Worm (Caenorhabditis elegans): ENCODE results near the gene nep-25.

ce11 chrII:5833136-5833535 lies 8.9 kb upstream of the nep-25 start, which contains the start of gene gtap-1:
- no peak for TF ChIP-seq unc-130 (tag; optimal IDR thresholded peaks at IDR 0.05)
- no peak for TF ChIP-seq fkh-8 (tag; optimal IDR thresholded peaks at IDR 0.05)
- TF ChIP-seq isw-1 (GFP tag; IDR thresholded peaks at IDR 0.05) = no peak
- no peak for TF ChIP-seq mep-1 (tag; optimal IDR thresholded peaks at IDR 0.05)
- no peak for TF ChIP-seq unc-86 (tag; optimal IDR thresholded peaks at IDR 0.05)
- TF ChIP-seq nhr-84 (tag; optimal IDR thresholded peaks at IDR 0.05) = no peak
- TF ChIP-seq ztf-4 (tag; optimal IDR thresholded peaks at IDR 0.05) = no peak
- no peak for TF ChIP-seq jun-1 (tag; optimal IDR thresholded peaks at IDR 0.05)
- TF ChIP-seq dsc-1 (tag; optimal IDR thresholded peaks at IDR 0.05) = no peak
- no peak for TF ChIP-seq ceh-82 (tag; optimal IDR thresholded peaks at IDR 0.05)
- no peak for TF ChIP-seq ama-1 (optimal IDR thresholded peaks at IDR 0.05)
- TF ChIP-seq nhr-47 (tag; optimal IDR thresholded peaks at IDR 0.05) = no peak
- no peak for TF ChIP-seq alr-1 (tag; optimal IDR thresholded peaks at IDR 0.05; ENCODE audit: borderline replicate concordance)
- TF ChIP-seq fos-1 (tag; optimal IDR thresholded peaks at IDR 0.05) = no peak

Data from whole organism, L1 larva.